Fruit fly (Drosophila melanogaster): Measurements from ENCODE around the gene CG5250.
A peak's percentile ranks its signal among the peaks of the same experiment; 100 is the strongest.

Gene CG5250

DNA sequence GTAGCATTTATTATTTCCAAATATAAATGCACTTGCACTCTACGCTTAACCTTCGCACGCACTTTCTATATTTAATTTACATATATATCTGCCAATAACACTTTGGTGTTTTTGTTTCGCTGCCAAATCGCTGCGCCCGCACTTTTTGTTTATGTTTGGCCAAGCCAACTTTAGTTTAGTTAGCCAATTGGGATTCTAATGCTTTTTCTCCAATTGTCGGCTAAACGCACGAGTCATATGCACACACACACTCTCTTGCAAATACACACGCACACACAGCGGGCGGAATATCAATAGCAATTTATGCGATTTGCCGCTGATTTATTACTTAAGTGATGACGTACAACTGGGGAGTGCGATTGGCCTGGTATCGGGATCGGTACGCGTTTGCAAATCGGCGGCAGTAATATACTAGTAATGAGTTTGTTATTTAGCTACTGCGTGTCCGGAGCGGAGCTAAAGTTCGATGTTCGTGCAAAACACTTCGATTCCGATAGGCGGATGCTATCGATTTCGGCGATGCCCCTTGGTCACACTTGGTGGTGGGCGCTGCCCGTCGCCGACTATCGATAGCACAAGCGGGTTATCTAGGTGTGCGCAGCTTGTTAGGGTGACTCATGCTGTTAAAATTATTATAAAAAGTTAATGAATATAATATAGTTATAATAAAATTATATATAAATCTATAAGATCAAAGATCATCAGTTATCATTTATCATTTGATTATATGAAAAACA is 2.8 kb downstream of the CG5250 start, which contains the start of gene vib (continued):
- TF ChIP-seq YL-1 (GFP tag; optimal IDR thresholded peaks at IDR 0.05) (peak; percentile 42), fu2 (GFP tag; optimal IDR thresholded peaks at IDR 0.05) (no peak)

DNA sequence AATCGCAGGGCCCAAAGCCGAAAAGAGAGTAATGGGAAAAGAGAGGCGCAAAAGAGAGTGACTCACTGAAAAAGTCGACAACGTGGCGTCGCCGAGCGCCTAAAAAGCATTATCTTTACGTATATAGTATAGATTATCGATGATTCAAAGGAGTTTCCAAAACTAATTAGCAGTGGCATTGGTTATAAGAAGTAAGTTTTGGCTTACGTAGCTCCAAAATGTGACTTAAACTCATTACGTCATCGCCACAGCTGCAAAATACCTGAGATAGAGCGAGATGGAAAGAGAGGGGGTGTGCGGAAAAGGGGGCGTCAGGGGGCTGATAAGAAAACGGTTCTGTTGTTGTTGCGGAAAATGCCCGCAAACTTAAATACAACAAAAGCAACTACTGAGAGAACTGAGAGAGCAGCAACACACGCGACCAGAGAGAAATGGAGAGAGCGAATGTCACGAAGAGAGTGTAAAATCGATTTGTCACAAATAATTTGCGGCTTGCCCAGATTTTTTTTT is 3.6 kb downstream of the CG5250 start:
- TF ChIP-seq tio (GFP tag; optimal IDR thresholded peaks at IDR 0.05) (no peak), phol (tag; optimal IDR thresholded peaks at IDR 0.05) (no peak), CG2199 (GFP tag; IDR thresholded peaks at IDR 0.05) (0 out of 3 replicates have a peak, but pooled peaks have one; percentile 23), Vsx1 (GFP tag; optimal IDR thresholded peaks at IDR 0.05) (peak; percentile 5), CG12071 (GFP tag; optimal IDR thresholded peaks at IDR 0.05) (no peak), CG14965 (GFP tag; optimal IDR thresholded peaks at IDR 0.05; ENCODE audit: borderline replicate concordance) (no peak), CG6689 (GFP tag; IDR thresholded peaks at IDR 0.05) (0 out of 2 replicates have a peak, but pooled peaks have one; percentile 21), nerfin-1 (tag; optimal IDR thresholded peaks at IDR 0.05) (peak; percentile 0), Opbp (GFP tag; IDR thresholded peaks at IDR 0.05; ENCODE audit: partially characterized antibody) (0 out of 3 replicates have a peak, but pooled peaks have one; percentile 12), sens (GFP tag) (peak; percentile 39), crol (GFP tag; IDR thresholded peaks at IDR 0.05) (peak; percentile 95), CG18262 (tag; optimal IDR thresholded peaks at IDR 0.05) (no peak), yki (optimal IDR thresholded peaks at IDR 0.05) (peak; percentile 76), chn (GFP tag; optimal IDR thresholded peaks at IDR 0.05) (peak; percentile 8), Med (GFP tag) (peak; percentile 65), sd (tag; optimal IDR thresholded peaks at IDR 0.05) (peak; percentile 83), exex (tag; optimal IDR thresholded peaks at IDR 0.05) (peak; percentile 70), sug (tag; optimal IDR thresholded peaks at IDR 0.05) (peak; percentile 27), CG11085 (GFP tag; IDR thresholded peaks at IDR 0.05) (no peak), pros (GFP tag; optimal IDR thresholded peaks at IDR 0.05) (peak; percentile 9), CG34376 (GFP tag; optimal IDR thresholded peaks at IDR 0.05) (peak; percentile 3), CG34422 (GFP tag; IDR thresholded peaks at IDR 0.05) (peak; percentile 63; the same call in 1 of the 3 replicates), CG2712 (tag; optimal IDR thresholded peaks at IDR 0.05) (no peak), Hr78 (GFP tag; optimal IDR thresholded peaks at IDR 0.05) (peak in 1 of 2 experiments; percentile 6), CG15514 (GFP tag; optimal IDR thresholded peaks at IDR 0.05) (peak; percentile 1), Trl (optimal IDR thresholded peaks at IDR 0.05) (peak; percentile 84 to 95), Trl (GFP tag; optimal IDR thresholded peaks at IDR 0.05) (no peak), scrt (GFP tag; optimal IDR thresholded peaks at IDR 0.05) (peak; percentile 52), GATAe (GFP tag; conservative IDR thresholded peaks at IDR 0.05) (peak; percentile 72), chm (GFP tag; IDR thresholded peaks at IDR 0.05) (no peak), Pdp1 (GFP tag; optimal IDR thresholded peaks at IDR 0.05) (peak in 1 of 2 experiments; percentile 95), grn (GFP tag; optimal IDR thresholded peaks at IDR 0.05) (peak; percentile 76), MBD-R2 (GFP tag; IDR thresholded peaks at IDR 0.05) (peak; percentile 44; the same call in 1 of the 2 replicates), CG4328 (GFP tag; optimal IDR thresholded peaks at IDR 0.05) (no peak), zen2 (GFP tag; IDR thresholded peaks at IDR 0.05; ENCODE audit: partially characterized antibody) (no peak), chinmo (GFP tag; IDR thresholded peaks at IDR 0.05; ENCODE audit: partially characterized antibody) (0 out of 4 replicates have a peak, but pooled peaks have one; percentile 41), kay (GFP tag; optimal IDR thresholded peaks at IDR 0.05) (peak; percentile 72), CkIIα-i1 (GFP tag; IDR thresholded peaks at IDR 0.05) (no peak), CG4360 (GFP tag; IDR thresholded peaks at IDR 0.05) (peak; percentile 75), odd (GFP tag; optimal IDR thresholded peaks at IDR 0.05) (peak; percentile 8), Aef1 (GFP tag; IDR thresholded peaks at IDR 0.05) (peak; percentile 36), onecut (GFP tag; IDR thresholded peaks at IDR 0.05) (peak; percentile 97), Bgb (GFP tag; IDR thresholded peaks at IDR 0.05; ENCODE audit: partially characterized antibody) (no peak), rib (GFP tag; IDR thresholded peaks at IDR 0.05) (peak; percentile 30; the same call in 1 of the 2 replicates), abd-A (tag; optimal IDR thresholded peaks at IDR 0.05) (peak; percentile 59)
